Worm (Caenorhabditis elegans) whole organism, L4 larva: ENCODE data around the gene tbb-4.
A peak's percentile ranks its signal among the peaks of the same experiment; 100 is the strongest.

ENCODE experiments used
- F10B5.3 ChIP-seq: sonication (generic microtip); optimal IDR thresholded peaks from 2 replicates; lab custom pipeline; 2016; ENCODE audit warnings: mild to moderate bottlenecking, missing genetic modification characterization, missing compliant biosample characterization
- F26F4.8 ChIP-seq: fragments of 200-800 bp; sonication (Bioruptor generic); conservative IDR thresholded peaks from 2 replicates; pipeline ENCODE4 v1.3.6; 2022; ENCODE audit warnings: missing genetic modification characterization, missing compliant biosample characterization
- F44E2.7 ChIP-seq: fragments of 200-800 bp; sonication (Bioruptor generic); IDR thresholded peaks from 2 replicates; pipeline ENCODE4 v2.1.2; 2022; ENCODE audit warnings: missing genetic modification characterization, missing compliant biosample characterization
- F49E8.2 ChIP-seq: sonication (generic microtip); optimal IDR thresholded peaks from 2 replicates; lab custom pipeline; 2016; ENCODE audit warnings: missing compliant biosample characterization, mild to moderate bottlenecking, missing genetic modification characterization, borderline replicate concordance
- Y5F2A.4 ChIP-seq: fragments of 200-800 bp; sonication (Bioruptor generic); optimal IDR thresholded peaks from 2 replicates; lab custom pipeline; 2018; ENCODE audit warnings: mild to moderate bottlenecking, missing genetic modification characterization, missing compliant biosample characterization
- ZK337.2 ChIP-seq: fragments of 200-800 bp; sonication (Bioruptor generic); IDR thresholded peaks from 2 replicates; pipeline ENCODE4 v1.3.6; 2022; ENCODE audit warnings: missing genetic modification reagents, missing genetic modification characterization, missing compliant biosample characterization
- aha-1 ChIP-seq: fragments of 150-350 bp; peaks from one replicate; lab custom pipeline; 2014; ENCODE audit warnings: missing biosample characterization, missing genetic modification characterization
- aly-2 ChIP-seq: sonication (generic microtip); optimal IDR thresholded peaks from 2 replicates; lab custom pipeline; 2018; ENCODE audit warnings: missing biosample characterization, missing genetic modification characterization
- ama-1 ChIP-seq: fragments of 150-350 bp; optimal IDR thresholded peaks from 2 replicates; lab custom pipeline; 2014; ENCODE audit warnings: inconsistent platforms, mixed read lengths
- arid-1 ChIP-seq: fragments of 200-800 bp; sonication (Bioruptor generic); conservative IDR thresholded peaks from 2 replicates; pipeline ENCODE4 v1.3.6; 2022; ENCODE audit warnings: missing genetic modification reagents, missing genetic modification characterization, missing compliant biosample characterization
- ceh-20 ChIP-seq: fragments of 200-800 bp; sonication (Bioruptor generic); IDR thresholded peaks from 2 replicates; pipeline ENCODE4 v1.3.6; 2022; ENCODE audit warnings: missing genetic modification reagents, missing genetic modification characterization, missing compliant biosample characterization
- ceh-28 ChIP-seq: fragments of 150-350 bp; optimal IDR thresholded peaks from 2 replicates; lab custom pipeline; 2014; ENCODE audit warnings: missing biosample characterization, missing genetic modification reagents, missing genetic modification characterization
- cey-2 ChIP-seq: sonication (generic microtip); optimal IDR thresholded peaks from 3 replicates; lab custom pipeline; 2017; ENCODE audit warnings: missing genetic modification characterization, mild to moderate bottlenecking, missing compliant biosample characterization, antibody characterized with exemption, borderline replicate concordance; ENCODE audit not compliant: insufficient read depth
- daf-12 ChIP-seq: fragments of 150-350 bp; optimal IDR thresholded peaks from 2 replicates; lab custom pipeline; 2014; ENCODE audit warnings: missing biosample characterization, missing genetic modification reagents, missing genetic modification characterization
- daf-19 ChIP-seq: fragments of 200-800 bp; sonication (Bioruptor generic); conservative IDR thresholded peaks from 2 replicates; pipeline ENCODE4 v1.3.6; 2022; ENCODE audit warnings: missing genetic modification characterization, missing compliant biosample characterization
- daf-8 ChIP-seq: fragments of 200-800 bp; sonication (Bioruptor generic); IDR thresholded peaks from 2 replicates; pipeline ENCODE4 v1.3.6; 2022; ENCODE audit warnings: missing genetic modification characterization, missing compliant biosample characterization
- dmd-9 ChIP-seq: fragments of 200-800 bp; sonication (Bioruptor generic); IDR thresholded peaks from 2 replicates; pipeline ENCODE4 v1.3.6; 2022; ENCODE audit warnings: missing genetic modification reagents, missing genetic modification characterization, missing compliant biosample characterization
- egl-27 ChIP-seq: sonication (generic microtip); optimal IDR thresholded peaks from 3 replicates; lab custom pipeline; 2017; ENCODE audit warnings: missing biosample characterization, missing genetic modification reagents, missing genetic modification characterization
- egl-43 ChIP-seq: fragments of 200-800 bp; sonication (Bioruptor generic); IDR thresholded peaks from 2 replicates; pipeline ENCODE4 v1.3.6; 2022; ENCODE audit warnings: missing genetic modification reagents, missing genetic modification characterization, missing compliant biosample characterization
- fkh-10 ChIP-seq: fragments of 150-350 bp; optimal IDR thresholded peaks from 2 replicates; lab custom pipeline; 2014; ENCODE audit warnings: missing biosample characterization, missing genetic modification reagents, missing genetic modification characterization
- gei-8 ChIP-seq: fragments of 200-800 bp; sonication (Bioruptor generic); optimal IDR thresholded peaks from 2 replicates; lab custom pipeline; 2018; ENCODE audit warnings: mild to moderate bottlenecking, missing genetic modification characterization, missing compliant biosample characterization
- hmg-1.1 ChIP-seq: fragments of 200-800 bp; sonication (Bioruptor generic); IDR thresholded peaks from 2 replicates; pipeline ENCODE4 v1.3.6; 2022; ENCODE audit warnings: missing genetic modification reagents, missing genetic modification characterization, missing compliant biosample characterization
- jun-1 ChIP-seq: fragments of 150-350 bp; optimal IDR thresholded peaks from 2 replicates; lab custom pipeline; 2014; ENCODE audit warnings: missing biosample characterization, missing genetic modification reagents, missing genetic modification characterization
- lim-7 ChIP-seq: fragments of 200-800 bp; sonication (Bioruptor generic); IDR thresholded peaks from 2 replicates; pipeline ENCODE4 v1.3.6; 2022; ENCODE audit warnings: missing genetic modification characterization, missing compliant biosample characterization
- lin-29 ChIP-seq: fragments of 200-800 bp; sonication (Bioruptor generic); IDR thresholded peaks from 2 replicates; pipeline ENCODE4 v1.3.6; 2022; ENCODE audit warnings: missing genetic modification reagents, missing genetic modification characterization, missing compliant biosample characterization
- lin-38 ChIP-seq: fragments of 200-800 bp; sonication (Bioruptor generic); IDR thresholded peaks from 2 replicates; pipeline ENCODE4 v1.3.6; 2022; ENCODE audit warnings: missing genetic modification reagents, missing genetic modification characterization, missing compliant biosample characterization
- lir-3 ChIP-seq: sonication (generic microtip); optimal IDR thresholded peaks from 2 replicates; lab custom pipeline; 2016; ENCODE audit warnings: mild to moderate bottlenecking, missing genetic modification characterization, missing compliant biosample characterization
- madf-9 ChIP-seq: fragments of 200-800 bp; sonication (Bioruptor generic); conservative IDR thresholded peaks from 2 replicates; pipeline ENCODE4 v1.3.6; 2022; ENCODE audit warnings: missing genetic modification reagents, missing genetic modification characterization, missing compliant biosample characterization
- mdt-29 ChIP-seq: fragments of 200-800 bp; sonication (Bioruptor generic); IDR thresholded peaks from 2 replicates; pipeline ENCODE4 v1.3.6; 2022; ENCODE audit warnings: missing genetic modification reagents, missing genetic modification characterization, missing compliant biosample characterization
- mxl-3 ChIP-seq: fragments of 200-800 bp; sonication (Bioruptor generic); optimal IDR thresholded peaks from 2 replicates; lab custom pipeline; 2018; ENCODE audit warnings: mild to moderate bottlenecking, missing genetic modification characterization, missing compliant biosample characterization
- nhr-102 ChIP-seq: sonication (generic microtip); optimal IDR thresholded peaks from 2 replicates; lab custom pipeline; 2016; ENCODE audit warnings: mild to moderate bottlenecking, missing genetic modification characterization, moderate library complexity, missing compliant biosample characterization
- nhr-237 ChIP-seq: sonication (generic microtip); optimal IDR thresholded peaks from 2 replicates; lab custom pipeline; 2017; ENCODE audit warnings: missing biosample characterization, missing genetic modification characterization
- nhr-28 ChIP-seq: fragments of 150-350 bp; optimal IDR thresholded peaks from 2 replicates; lab custom pipeline; 2014; ENCODE audit warnings: missing biosample characterization, missing genetic modification characterization
- nhr-41 ChIP-seq: fragments of 200-800 bp; sonication (Bioruptor generic); IDR thresholded peaks from 2 replicates; pipeline ENCODE4 v1.3.6; 2022; ENCODE audit warnings: missing genetic modification reagents, missing genetic modification characterization, missing compliant biosample characterization
- nhr-76 ChIP-seq: fragments of 150-350 bp; optimal IDR thresholded peaks from 2 replicates; lab custom pipeline; 2014; ENCODE audit warnings: missing biosample characterization, missing genetic modification characterization
- nhr-77 ChIP-seq: fragments of 150-350 bp; optimal IDR thresholded peaks from 2 replicates; lab custom pipeline; 2014; ENCODE audit warnings: missing biosample characterization, missing genetic modification characterization
- pha-4 ChIP-seq, 2 experiments: fragments of 150-350 bp in 1 of 2; fragments of 200-800 bp in 1 of 2; sonication (Bioruptor generic) in 1 of 2; IDR thresholded peaks in 1 of 2; optimal IDR thresholded peaks in 1 of 2; 2 replicates each; pipeline versions ENCODE4 v1.3.6 to Lab custom; 2014 to 2022; ENCODE audit warnings: missing genetic modification characterization in 2 of 2, missing genetic modification reagents in 2 of 2, missing biosample characterization in 1 of 2, missing compliant biosample characterization in 1 of 2
- php-3 ChIP-seq: fragments of 200-800 bp; sonication (Bioruptor generic); IDR thresholded peaks from 2 replicates; pipeline ENCODE4 v1.3.6; 2022; ENCODE audit warnings: missing genetic modification reagents, missing genetic modification characterization, missing compliant biosample characterization
- pqm-1 ChIP-seq: sonication (generic microtip); optimal IDR thresholded peaks from 2 replicates; lab custom pipeline; 2017; ENCODE audit warnings: missing biosample characterization, missing genetic modification characterization
- saeg-2 ChIP-seq: fragments of 200-800 bp; sonication (Bioruptor generic); IDR thresholded peaks from 2 replicates; pipeline ENCODE4 v1.3.6; 2022; ENCODE audit warnings: missing genetic modification reagents, missing genetic modification characterization, missing compliant biosample characterization
- set-16 ChIP-seq: fragments of 200-800 bp; sonication (Bioruptor generic); IDR thresholded peaks from 2 replicates; pipeline ENCODE4 v1.3.6; 2022; ENCODE audit warnings: missing genetic modification reagents, missing genetic modification characterization, missing compliant biosample characterization
- snpc-4 ChIP-seq: fragments of 150-350 bp; optimal IDR thresholded peaks from 2 replicates; lab custom pipeline; 2014; ENCODE audit warnings: missing biosample characterization, missing genetic modification characterization
- spr-1 ChIP-seq: sonication (generic microtip); optimal IDR thresholded peaks from 2 replicates; lab custom pipeline; 2016; ENCODE audit warnings: mild to moderate bottlenecking, missing genetic modification characterization, missing compliant biosample characterization
- spr-3 ChIP-seq: fragments of 200-800 bp; sonication (Bioruptor generic); optimal IDR thresholded peaks from 2 replicates; lab custom pipeline; 2018; ENCODE audit warnings: mild to moderate bottlenecking, missing genetic modification characterization, missing compliant biosample characterization
- tag-97 ChIP-seq: fragments of 200-800 bp; sonication (Bioruptor generic); IDR thresholded peaks from 2 replicates; pipeline ENCODE4 v1.3.6; 2022; ENCODE audit warnings: missing genetic modification characterization, missing compliant biosample characterization
- unc-130 ChIP-seq: sonication (generic microtip); optimal IDR thresholded peaks from 2 replicates; lab custom pipeline; 2016; ENCODE audit warnings: missing genetic modification reagents, missing genetic modification characterization, missing compliant biosample characterization
- vab-7 ChIP-seq: fragments of 200-800 bp; sonication (Bioruptor generic); IDR thresholded peaks from 2 replicates; pipeline ENCODE4 v1.3.6; 2022; ENCODE audit warnings: missing genetic modification reagents, missing genetic modification characterization, missing compliant biosample characterization
- zag-1 ChIP-seq: fragments of 150-350 bp; optimal IDR thresholded peaks from 2 replicates; lab custom pipeline; 2014; ENCODE audit warnings: missing biosample characterization, missing genetic modification characterization
- zfp-3 ChIP-seq: fragments of 200-800 bp; sonication (Bioruptor generic); conservative IDR thresholded peaks from 2 replicates; pipeline ENCODE4 v1.3.6; 2022; ENCODE audit warnings: missing genetic modification reagents, missing genetic modification characterization, missing compliant biosample characterization
- ztf-7 ChIP-seq: fragments of 150-350 bp; optimal IDR thresholded peaks from 2 replicates; lab custom pipeline; 2014; ENCODE audit warnings: missing biosample characterization, missing genetic modification characterization

The tbb-4 gene

DNA sequence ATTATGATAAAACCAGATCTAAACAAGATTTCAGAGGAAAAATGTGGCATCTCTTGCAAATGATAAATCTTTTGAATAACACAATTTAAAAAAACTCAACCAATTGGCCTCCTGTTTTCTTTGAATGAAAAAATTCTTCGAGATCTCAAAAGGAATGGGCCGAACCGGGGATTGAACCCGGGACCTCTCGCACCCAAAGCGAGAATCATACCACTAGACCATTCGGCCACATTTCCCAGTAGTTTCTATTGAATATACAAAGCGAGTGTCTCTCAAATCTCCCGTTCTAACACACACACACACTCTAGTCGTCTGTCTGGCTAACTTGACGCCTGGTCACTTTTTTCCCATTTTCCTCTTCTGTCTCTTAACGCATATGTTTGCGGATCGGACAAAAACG, 30.9 kb upstream of the tbb-4 start (continued):
- TF ChIP-seq nhr-76 (tag; lab: Kevin White, UChicago), result no peak
- TF ChIP-seq gei-8 (GFP tag; lab: Kevin White, UChicago), result peak; percentile 81
- peak; percentile 92 for TF ChIP-seq vab-7 (GFP tag; lab: Robert Waterston, UW)
- TF ChIP-seq lir-3, result peak; percentile 79
- TF ChIP-seq spr-1 (tag; lab: Kevin White, UChicago), result peak; percentile 81
- peak; percentile 82 for TF ChIP-seq ceh-20 (GFP tag; lab: Robert Waterston, UW)
- no peak; the same call in 1 of the 2 replicates for TF ChIP-seq lin-38
- no peak for TF ChIP-seq set-16 (GFP tag; lab: Robert Waterston, UW)
- TF ChIP-seq F44E2.7 (GFP tag; lab: Robert Waterston, UW), result no peak
- peak; percentile 91 for TF ChIP-seq F26F4.8 (GFP tag; lab: Robert Waterston, UW)
- 0 out of 2 replicates have a peak, but pooled peaks have one; percentile 31 for TF ChIP-seq php-3 (GFP tag; lab: Robert Waterston, UW)
- TF ChIP-seq dmd-9, result peak; percentile 57; the same call in 1 of the 2 replicates
- peak; percentile 84 for TF ChIP-seq nhr-41
- peak; percentile 21 for TF ChIP-seq F49E8.2
- TF ChIP-seq nhr-102, result peak; percentile 82
- peak; percentile 79 for TF ChIP-seq ztf-7
- peak; percentile 86 for TF ChIP-seq pha-4 (GFP tag; IDR thresholded peaks at IDR 0.05; lab: Robert Waterston, UW)
- TF ChIP-seq pha-4 (tag; optimal IDR thresholded peaks at IDR 0.05; lab: Kevin White, UChicago), result no peak
- no peak for TF ChIP-seq daf-12
- TF ChIP-seq cey-2 (tag; lab: Kevin White, UChicago), result no peak
- TF ChIP-seq lim-7, result peak; percentile 88
- peak; percentile 35 for TF ChIP-seq nhr-28 (tag; lab: Kevin White, UChicago)
- peak; percentile 68; the same call in 1 of the 2 replicates for TF ChIP-seq tag-97 (GFP tag; lab: Robert Waterston, UW)
- no peak for TF ChIP-seq snpc-4 (tag; lab: Kevin White, UChicago)
- no peak for TF ChIP-seq daf-8 (GFP tag; lab: Robert Waterston, UW)
- TF ChIP-seq zfp-3 (GFP tag; lab: Robert Waterston, UW), result 0 out of 2 replicates have a peak, but pooled peaks have one; percentile 12
- peak; percentile 44 for TF ChIP-seq F10B5.3 (tag; lab: Kevin White, UChicago)
- peak; percentile 96 for TF ChIP-seq hmg-1.1 (GFP tag; lab: Robert Waterston, UW)
- peak; percentile 87 for TF ChIP-seq Y5F2A.4 (GFP tag; lab: Kevin White, UChicago)
- TF ChIP-seq pqm-1 (tag; lab: Kevin White, UChicago), result no peak
- no peak for TF ChIP-seq ceh-28 (tag; lab: Kevin White, UChicago)

ce11 chrX:9465722-9466132, 29.0 kb upstream of the tbb-4 start:
- TF ChIP-seq jun-1 (tag; lab: Kevin White, UChicago) (peak; percentile 99), fkh-10 (GFP tag; lab: Kevin White, UChicago) (peak; percentile 99), lin-29 (peak; percentile 96), madf-9 (peak; percentile 98), nhr-76 (tag; lab: Kevin White, UChicago) (peak; percentile 85), nhr-102 (peak; percentile 100), mxl-3 (GFP tag; lab: Kevin White, UChicago) (peak; percentile 95), saeg-2 (GFP tag; lab: Robert Waterston, UW) (peak; percentile 97), mdt-29 (GFP tag; lab: Robert Waterston, UW) (peak; percentile 95), ama-1 (lab: Kevin White, UChicago) (no peak), nhr-77 (peak; percentile 100), spr-3 (GFP tag; lab: Kevin White, UChicago) (peak; percentile 97), php-3 (GFP tag; lab: Robert Waterston, UW) (peak; percentile 98), egl-43 (GFP tag; lab: Robert Waterston, UW) (peak; percentile 96), nhr-237 (tag; lab: Kevin White, UChicago) (peak; percentile 91), daf-19 (GFP tag; lab: Robert Waterston, UW) (peak; percentile 98), ZK337.2 (peak; percentile 74; the same call in 1 of the 2 replicates), egl-27 (peak; percentile 73), spr-1 (tag; lab: Kevin White, UChicago) (peak; percentile 98), vab-7 (GFP tag; lab: Robert Waterston, UW) (peak; percentile 98), aly-2 (tag; lab: Kevin White, UChicago) (peak; percentile 35), aha-1 (peak; percentile 100), F26F4.8 (GFP tag; lab: Robert Waterston, UW) (no peak), unc-130 (GFP tag; lab: Kevin White, UChicago) (peak; percentile 1), lim-7 (peak; percentile 41; the same call in 1 of the 2 replicates), zag-1 (tag; lab: Kevin White, UChicago) (peak; percentile 98), arid-1 (GFP tag; lab: Robert Waterston, UW) (peak; percentile 90)
